Worm (Caenorhabditis elegans) whole organism, L4 larva: ENCODE measurements around the gene gex-2.

ENCODE experiments used
- Y48G9A.11 ChIP-seq: fragments of 200-800 bp; sonication (Bioruptor generic); IDR thresholded peaks from 2 replicates; pipeline ENCODE4 v1.3.6; 2022; ENCODE audit warnings: missing genetic modification reagents, missing genetic modification characterization, missing compliant biosample characterization
- ZK546.5 ChIP-seq, 2 experiments: sonication (generic microtip); optimal IDR thresholded peaks; 2 replicates each; lab custom pipeline; 2017; ENCODE audit warnings: missing biosample characterization in 2 of 2, missing genetic modification characterization in 2 of 2
- ceh-62 ChIP-seq: sonication (generic microtip); optimal IDR thresholded peaks from 2 replicates; lab custom pipeline; 2017; ENCODE audit warnings: missing biosample characterization, missing genetic modification characterization
- hmg-1.1 ChIP-seq: fragments of 200-800 bp; sonication (Bioruptor generic); IDR thresholded peaks from 2 replicates; pipeline ENCODE4 v1.3.6; 2022; ENCODE audit warnings: missing genetic modification reagents, missing genetic modification characterization, missing compliant biosample characterization
- jun-1 ChIP-seq: fragments of 150-350 bp; optimal IDR thresholded peaks from 2 replicates; lab custom pipeline; 2014; ENCODE audit warnings: missing biosample characterization, missing genetic modification reagents, missing genetic modification characterization
- nhr-77 ChIP-seq: fragments of 150-350 bp; optimal IDR thresholded peaks from 2 replicates; lab custom pipeline; 2014; ENCODE audit warnings: missing biosample characterization, missing genetic modification characterization
- skn-1 ChIP-seq: fragments of 150-350 bp; optimal IDR thresholded peaks from 2 replicates; lab custom pipeline; 2014; ENCODE audit warnings: missing biosample characterization, missing genetic modification characterization
- snpc-1.2 ChIP-seq: fragments of 200-800 bp; sonication (Bioruptor generic); IDR thresholded peaks from 2 replicates; pipeline ENCODE4 v1.3.6; 2022; ENCODE audit warnings: missing genetic modification reagents, missing genetic modification characterization, missing compliant biosample characterization
- snpc-4 ChIP-seq: fragments of 150-350 bp; optimal IDR thresholded peaks from 2 replicates; lab custom pipeline; 2014; ENCODE audit warnings: missing biosample characterization, missing genetic modification characterization

DNA sequence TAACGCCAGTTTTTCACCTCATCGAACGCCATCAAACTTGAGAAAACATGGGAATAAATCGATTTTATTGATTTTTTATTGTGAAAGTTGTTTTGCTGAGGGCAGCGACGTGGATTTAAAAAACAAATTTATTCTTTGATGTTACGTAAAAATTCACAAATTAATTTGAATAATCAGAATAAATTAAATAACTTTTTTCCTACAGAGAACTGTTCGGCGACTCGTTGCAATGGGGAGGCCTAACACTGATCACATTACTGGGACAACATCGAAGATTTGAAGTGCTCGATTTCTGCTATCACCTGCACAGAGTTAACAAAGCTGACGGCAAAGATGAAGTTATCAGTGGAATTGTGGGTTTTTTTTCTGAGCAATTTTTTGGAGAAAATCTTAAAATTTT, 9.6 kb downstream of the gex-2 start, which contains the start of gene F56A11.6:
- TF ChIP-seq ceh-62 (tag; lab: Kevin White, UChicago): no peak
- TF ChIP-seq nhr-77 (tag; lab: Kevin White, UChicago): no peak
- no peak for TF ChIP-seq snpc-1.2 (GFP tag; lab: Robert Waterston, UW)
- no peak for TF ChIP-seq jun-1 (tag; lab: Kevin White, UChicago)
- no peak for TF ChIP-seq Y48G9A.11 (GFP tag; lab: Robert Waterston, UW)
- TF ChIP-seq ZK546.5 (tag; optimal IDR thresholded peaks at IDR 0.05; lab: Kevin White, UChicago): no peak
- TF ChIP-seq hmg-1.1 (GFP tag; lab: Robert Waterston, UW): no peak
- no peak for TF ChIP-seq snpc-4
- TF ChIP-seq skn-1 (tag; lab: Kevin White, UChicago): no peak
